Fruit fly (Drosophila melanogaster): ENCODE measurements around the gene CG42821.

CG42821 gene

dm6 chr3R:17449402-17449801 lies 36.5 kb downstream of the CG42821 start (continued):
- TF ChIP-seq ftz-f1 (GFP tag; optimal IDR thresholded peaks at IDR 0.05) (no peak), dysf (GFP tag; IDR thresholded peaks at IDR 0.05) (no peak), hth (optimal IDR thresholded peaks at IDR 0.05) (no peak), odd (GFP tag; optimal IDR thresholded peaks at IDR 0.05) (no peak), slbo (GFP tag; IDR thresholded peaks at IDR 0.05) (0 out of 2 replicates have a peak, but pooled peaks have one; percentile 34), Sry-δ (GFP tag; optimal IDR thresholded peaks at IDR 0.05) (no peak), scrt (GFP tag; optimal IDR thresholded peaks at IDR 0.05) (no peak), Camta (GFP tag; optimal IDR thresholded peaks at IDR 0.05) (no peak), exex (tag; optimal IDR thresholded peaks at IDR 0.05) (no peak), CG16813 (GFP tag; IDR thresholded peaks at IDR 0.05; ENCODE audit: partially characterized antibody) (peak; percentile 45; the same call in 1 of the 3 replicates), CG42726 (GFP tag; IDR thresholded peaks at IDR 0.05; ENCODE audit: partially characterized antibody) (peak; percentile 71), kah (GFP tag; optimal IDR thresholded peaks at IDR 0.05) (peak; percentile 64), cg (GFP tag; optimal IDR thresholded peaks at IDR 0.05) (no peak), CG31365 (tag; optimal IDR thresholded peaks at IDR 0.05) (peak; percentile 97), CG1603 (tag; optimal IDR thresholded peaks at IDR 0.05) (peak; percentile 21), CG18599 (GFP tag; optimal IDR thresholded peaks at IDR 0.05) (no peak), Hr3 (GFP tag; optimal IDR thresholded peaks at IDR 0.05) (peak; percentile 4), lab (GFP tag; optimal IDR thresholded peaks at IDR 0.05) (no peak), ranshi (GFP tag; IDR thresholded peaks at IDR 0.05) (no peak), hb (GFP tag; IDR thresholded peaks at IDR 0.05; ENCODE audit: partially characterized antibody) (peak; percentile 51; the same call in 2 of the 3 replicates), vnd (GFP tag; IDR thresholded peaks at IDR 0.05; ENCODE audit: partially characterized antibody) (no peak), Usf (GFP tag; optimal IDR thresholded peaks at IDR 0.05) (no peak), insv (GFP tag; optimal IDR thresholded peaks at IDR 0.05) (no peak), CTCF (GFP tag; optimal IDR thresholded peaks at IDR 0.05) (peak; percentile 95), Opbp (GFP tag; IDR thresholded peaks at IDR 0.05; ENCODE audit: partially characterized antibody) (peak; percentile 69; the same call in 2 of the 3 replicates), CG12219 (GFP tag; optimal IDR thresholded peaks at IDR 0.05) (no peak), CG6689 (GFP tag; IDR thresholded peaks at IDR 0.05) (no peak), Dip2 (GFP tag; IDR thresholded peaks at IDR 0.05) (no peak), knrl (GFP tag; IDR thresholded peaks at IDR 0.05; ENCODE audit: partially characterized antibody) (peak; percentile 65; the same call in 2 of the 3 replicates), shn (GFP tag; optimal IDR thresholded peaks at IDR 0.05) (no peak), dmrt11E (tag; optimal IDR thresholded peaks at IDR 0.05) (no peak), tll (GFP tag; optimal IDR thresholded peaks at IDR 0.05) (no peak), ash1 (GFP tag; optimal IDR thresholded peaks at IDR 0.05) (no peak), CG13296 (GFP tag; optimal IDR thresholded peaks at IDR 0.05) (no peak), CG32767 (GFP tag; IDR thresholded peaks at IDR 0.05) (no peak), HLH4C (GFP tag; IDR thresholded peaks at IDR 0.05; ENCODE audit: partially characterized antibody) (peak; percentile 15; the same call in 1 of the 3 replicates), CG10959 (GFP tag; IDR thresholded peaks at IDR 0.05) (no peak), zen2 (GFP tag; IDR thresholded peaks at IDR 0.05; ENCODE audit: partially characterized antibody) (no peak), sens-2 (GFP tag; IDR thresholded peaks at IDR 0.05) (no peak), stwl (tag; optimal IDR thresholded peaks at IDR 0.05) (peak; percentile 96), Hmr (GFP tag; optimal IDR thresholded peaks at IDR 0.05) (no peak), MBD-R2 (GFP tag; IDR thresholded peaks at IDR 0.05) (no peak), H15 (GFP tag; IDR thresholded peaks at IDR 0.05) (0 out of 3 replicates have a peak, but pooled peaks have one; percentile 18), Med (GFP tag) (no peak), esg (GFP tag; conservative IDR thresholded peaks at IDR 0.05) (no peak), HmgZ (tag; optimal IDR thresholded peaks at IDR 0.05) (peak; percentile 10), amos (GFP tag; IDR thresholded peaks at IDR 0.05; ENCODE audit: partially characterized antibody) (peak; percentile 62), gem (tag; optimal IDR thresholded peaks at IDR 0.05) (peak; percentile 18), gro (GFP tag; optimal IDR thresholded peaks at IDR 0.05) (no peak), CG10462 (GFP tag; optimal IDR thresholded peaks at IDR 0.05) (no peak)

Measured in whole organism, embryonic.